Fruit fly (Drosophila melanogaster) whole organism: ENCODE data around the gene CG3795.

ENCODE experiments used
- CG8478 ChIP-seq: fragments of >200 bp; optimal IDR thresholded peaks from 2 replicates; lab custom pipeline; 2018; ENCODE audit warnings: inconsistent platforms
- EcR ChIP-seq, 2 experiments: fragments of >200 bp; optimal IDR thresholded peaks; 2 replicates each; lab custom pipeline; 2017; ENCODE audit warnings: missing biosample characterization in 2 of 2, missing genetic modification characterization in 2 of 2, missing genetic modification reagents in 2 of 2
- psq ChIP-seq: fragments of >200 bp; optimal IDR thresholded peaks from 2 replicates; lab custom pipeline; 2017
- usp ChIP-seq: fragments of >200 bp; optimal IDR thresholded peaks from 2 replicates; lab custom pipeline; 2017; ENCODE audit warnings: missing biosample characterization, missing genetic modification characterization, mixed read lengths

DNA sequence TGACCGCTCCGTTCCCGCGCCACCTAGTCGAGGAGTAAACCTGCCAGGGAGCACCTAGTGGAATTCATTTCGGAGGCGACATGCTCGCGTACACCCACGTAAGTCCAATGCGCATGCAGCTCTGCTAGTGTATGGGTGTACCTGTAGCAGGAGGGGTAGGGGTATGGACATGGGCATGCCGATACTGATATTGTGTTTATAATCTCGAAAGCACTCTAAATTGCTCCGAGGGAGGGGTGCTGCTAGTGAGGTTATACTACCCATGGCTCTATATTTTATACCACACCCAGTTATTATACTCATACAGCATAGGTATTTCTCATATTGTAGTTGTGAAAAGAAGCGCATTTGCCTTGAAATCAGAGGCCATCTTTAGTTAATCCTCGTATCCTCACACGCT is 40.1 kb downstream of the CG3795 start:
- TF ChIP-seq CG8478 (no peak), psq (lab: Kevin White, UChicago) (no peak), EcR (GFP tag; optimal IDR thresholded peaks at IDR 0.05; lab: Kevin White, UChicago) (no peak), usp (GFP tag; lab: Kevin White, UChicago) (no peak)
